Fruit fly (Drosophila melanogaster) whole organism, pupa: Measurements from ENCODE around the gene Strip.

Source experiments
- CG17806 ChIP-seq: fragments of 200-800 bp; sonication (Bioruptor generic); optimal IDR thresholded peaks from 2 replicates; lab custom pipeline; 2018; ENCODE audit warnings: missing biosample characterization, mild to moderate bottlenecking, missing genetic modification characterization, moderate library complexity
- CG34367 ChIP-seq: fragments of 200-800 bp; sonication (Bioruptor generic); optimal IDR thresholded peaks from 2 replicates; lab custom pipeline; 2018; ENCODE audit warnings: missing biosample characterization, mild to moderate bottlenecking, missing genetic modification characterization
- CG4496 ChIP-seq: fragments of 200-800 bp; sonication (Bioruptor generic); IDR thresholded peaks from 3 replicates; pipeline ENCODE4 v1.3.6; 2022; ENCODE audit warnings: missing biosample characterization, missing genetic modification characterization
- gl ChIP-seq: fragments of 200-800 bp; sonication (Bioruptor generic); optimal IDR thresholded peaks from 2 replicates; lab custom pipeline; 2018; ENCODE audit warnings: missing biosample characterization, mild to moderate bottlenecking, missing genetic modification characterization

dm6 chr3L:3343260-3343659, 14.6 kb upstream of the Strip start:
- TF ChIP-seq CG34367 (no peak), CG17806 (tag; lab: Kevin White, UChicago) (peak; percentile 40), CG4496 (GFP tag; lab: Robert Waterston, UW) (no peak), gl (tag; lab: Kevin White, UChicago) (no peak)
